Fruit fly (Drosophila melanogaster) whole organism, embryonic: ENCODE results near the gene CG15536.

Experiments
- Asciz ChIP-seq: fragments of 200-800 bp; sonication (Bioruptor generic); optimal IDR thresholded peaks from 2 replicates; lab custom pipeline; 2017; ENCODE audit warnings: missing biosample characterization, mild to moderate bottlenecking, missing genetic modification characterization, missing genetic modification reagents
- BtbVII ChIP-seq: fragments of 200-800 bp; sonication (Bioruptor generic); optimal IDR thresholded peaks from 3 replicates; lab custom pipeline; 2017; ENCODE audit warnings: missing biosample characterization, mild to moderate bottlenecking, missing genetic modification characterization
- CG10209 ChIP-seq: fragments of 200-800 bp; sonication (Bioruptor generic); optimal IDR thresholded peaks from 3 replicates; lab custom pipeline; 2017; ENCODE audit warnings: missing biosample characterization, mild to moderate bottlenecking, missing genetic modification characterization, missing genetic modification reagents
- CG12659 ChIP-seq: fragments of 200-800 bp; sonication (Bioruptor generic); optimal IDR thresholded peaks from 3 replicates; lab custom pipeline; 2017; ENCODE audit warnings: mild to moderate bottlenecking, missing biosample characterization, missing genetic modification reagents, missing genetic modification characterization
- CG14860 ChIP-seq: fragments of 200-800 bp; sonication (Bioruptor generic); IDR thresholded peaks from 3 replicates; pipeline ENCODE4 v1.3.6; 2022; ENCODE audit warnings: missing biosample characterization, missing genetic modification characterization; ENCODE audit not compliant: partially characterized antibody
- CG15269 ChIP-seq: fragments of 200-800 bp; sonication (Bioruptor generic); optimal IDR thresholded peaks from 2 replicates; lab custom pipeline; 2018; ENCODE audit warnings: missing biosample characterization, mild to moderate bottlenecking, missing genetic modification characterization, moderate library complexity
- CG15514 ChIP-seq: fragments of 200-800 bp; sonication (Bioruptor generic); optimal IDR thresholded peaks from 3 replicates; lab custom pipeline; 2017; ENCODE audit warnings: missing biosample characterization, missing genetic modification characterization, mild to moderate bottlenecking, moderate library complexity, missing genetic modification reagents
- CG16779 ChIP-seq: fragments of 200-800 bp; sonication (Bioruptor generic); IDR thresholded peaks from 2 replicates; pipeline ENCODE4 v1.3.6; 2022; ENCODE audit warnings: missing biosample characterization, missing genetic modification characterization
- CG17186 ChIP-seq: fragments of 200-800 bp; sonication (Bioruptor generic); optimal IDR thresholded peaks from 3 replicates; lab custom pipeline; 2017; ENCODE audit warnings: missing biosample characterization, missing genetic modification reagents, missing genetic modification characterization
- CG2875 ChIP-seq: fragments of 200-800 bp; sonication (Bioruptor generic); optimal IDR thresholded peaks from 2 replicates; lab custom pipeline; 2017; ENCODE audit warnings: missing biosample characterization, mild to moderate bottlenecking, missing genetic modification characterization, missing genetic modification reagents
- CG30431 ChIP-seq: fragments of 200-800 bp; sonication (Bioruptor generic); optimal IDR thresholded peaks from 2 replicates; lab custom pipeline; 2017; ENCODE audit warnings: missing biosample characterization, missing genetic modification characterization
- CG3065 ChIP-seq: fragments of 200-800 bp; sonication (Bioruptor generic); optimal IDR thresholded peaks from 2 replicates; lab custom pipeline; 2016; ENCODE audit warnings: missing biosample characterization, missing genetic modification characterization
- CG31441 ChIP-seq: fragments of 200-800 bp; sonication (Bioruptor generic); IDR thresholded peaks from 2 replicates; pipeline ENCODE4 v1.3.6; 2022; ENCODE audit warnings: missing biosample characterization, missing genetic modification characterization
- CG33557 ChIP-seq: fragments of 200-800 bp; sonication (Bioruptor generic); optimal IDR thresholded peaks from 2 replicates; lab custom pipeline; 2019; ENCODE audit warnings: missing biosample characterization, mild to moderate bottlenecking, missing genetic modification characterization, moderate library complexity
- CG34376 ChIP-seq: fragments of 200-800 bp; sonication (Bioruptor generic); optimal IDR thresholded peaks from 2 replicates; lab custom pipeline; 2018; ENCODE audit warnings: missing biosample characterization, mild to moderate bottlenecking, missing genetic modification characterization
- CG5953 ChIP-seq: fragments of 200-800 bp; sonication (Bioruptor generic); IDR thresholded peaks from 2 replicates; pipeline ENCODE4 v1.3.6; 2022; ENCODE audit warnings: missing biosample characterization, missing genetic modification characterization
- CG7556 ChIP-seq: fragments of 200-800 bp; sonication (Bioruptor generic); optimal IDR thresholded peaks from 2 replicates; lab custom pipeline; 2017; ENCODE audit warnings: missing biosample characterization, mild to moderate bottlenecking, missing genetic modification characterization
- CG7928 ChIP-seq: fragments of 200-800 bp; sonication (Bioruptor generic); optimal IDR thresholded peaks from 2 replicates; lab custom pipeline; 2017; ENCODE audit warnings: missing biosample characterization, mild to moderate bottlenecking, missing genetic modification characterization
- CHES-1-like ChIP-seq: fragments of 200-800 bp; sonication (Bioruptor generic); optimal IDR thresholded peaks from 2 replicates; lab custom pipeline; 2016; ENCODE audit warnings: missing biosample characterization, missing genetic modification characterization
- CkIIα-i1 ChIP-seq: fragments of 200-800 bp; sonication (Bioruptor generic); IDR thresholded peaks from 2 replicates; pipeline ENCODE4 v1.3.6; 2022; ENCODE audit warnings: missing biosample characterization, missing genetic modification characterization
- Dbx ChIP-seq: fragments of 200-800 bp; sonication (Bioruptor generic); IDR thresholded peaks from 3 replicates; pipeline ENCODE4 v1.3.6; 2022; ENCODE audit warnings: missing biosample characterization, missing genetic modification characterization
- Dip2 ChIP-seq: fragments of 200-800 bp; sonication (Bioruptor generic); IDR thresholded peaks from 2 replicates; pipeline ENCODE4 v1.3.6; 2022; ENCODE audit warnings: missing biosample characterization, missing genetic modification characterization
- Doc3 ChIP-seq: fragments of 200-800 bp; sonication (Bioruptor generic); IDR thresholded peaks from 3 replicates; pipeline ENCODE4 v1.3.6; 2022; ENCODE audit warnings: missing biosample characterization, missing genetic modification characterization; ENCODE audit not compliant: partially characterized antibody
- Dref ChIP-seq: fragments of 200-800 bp; sonication (Bioruptor generic); IDR thresholded peaks from 2 replicates; pipeline ENCODE4 v1.3.6; 2022; ENCODE audit warnings: missing biosample characterization, missing genetic modification characterization
- Ets65A ChIP-seq: fragments of 200-800 bp; sonication (Bioruptor generic); peaks from one replicate; lab custom pipeline; 2016; ENCODE audit warnings: missing biosample characterization, missing genetic modification characterization
- HLH4C ChIP-seq: fragments of 200-800 bp; sonication (Bioruptor generic); IDR thresholded peaks from 3 replicates; pipeline ENCODE4 v1.3.6; 2022; ENCODE audit warnings: missing biosample characterization, missing genetic modification characterization; ENCODE audit not compliant: partially characterized antibody
- HLH54F ChIP-seq: fragments of 200-800 bp; sonication (Bioruptor generic); optimal IDR thresholded peaks from 3 replicates; lab custom pipeline; 2016; ENCODE audit warnings: missing biosample characterization, missing genetic modification characterization
- MTF-1 ChIP-seq: fragments of 200-800 bp; sonication (Bioruptor generic); optimal IDR thresholded peaks from 2 replicates; lab custom pipeline; 2018; ENCODE audit warnings: missing biosample characterization, mild to moderate bottlenecking, missing genetic modification characterization, borderline replicate concordance
- Meics ChIP-seq: fragments of 200-800 bp; sonication (Bioruptor generic); optimal IDR thresholded peaks from 2 replicates; lab custom pipeline; 2017; ENCODE audit warnings: missing biosample characterization, mild to moderate bottlenecking, missing genetic modification characterization
- Neu2 ChIP-seq: fragments of 200-800 bp; sonication (Bioruptor generic); optimal IDR thresholded peaks from 3 replicates; lab custom pipeline; 2016; ENCODE audit warnings: missing biosample characterization, missing genetic modification characterization, borderline replicate concordance
- Pdp1 ChIP-seq, 2 experiments: fragments of 200-800 bp; sonication (Bioruptor generic); optimal IDR thresholded peaks; 3 replicates each; lab custom pipeline; 2016; ENCODE audit warnings: missing biosample characterization in 2 of 2, missing genetic modification characterization in 2 of 2, mild to moderate bottlenecking in 1 of 2, moderate library complexity in 1 of 2
- ab ChIP-seq: fragments of 200-800 bp; sonication (Bioruptor generic); optimal IDR thresholded peaks from 2 replicates; lab custom pipeline; 2016; ENCODE audit warnings: missing biosample characterization, missing genetic modification characterization
- bcd ChIP-seq: fragments of 200-800 bp; sonication (Bioruptor generic); optimal IDR thresholded peaks from 2 replicates; lab custom pipeline; 2017; ENCODE audit warnings: missing biosample characterization, mild to moderate bottlenecking, missing genetic modification characterization
- br ChIP-seq: fragments of >200 bp; optimal IDR thresholded peaks from 2 replicates; lab custom pipeline; 2017
- cad ChIP-seq: fragments of >200 bp; optimal IDR thresholded peaks from 2 replicates; lab custom pipeline; 2017; ENCODE audit warnings: missing biosample characterization, missing genetic modification characterization
- crol ChIP-seq: fragments of 200-800 bp; sonication (Bioruptor generic); IDR thresholded peaks from 2 replicates; pipeline ENCODE4 v1.3.6; 2022; ENCODE audit warnings: missing biosample characterization, missing genetic modification characterization
- crp ChIP-seq, 2 experiments: fragments of 200-800 bp; sonication (Bioruptor generic); optimal IDR thresholded peaks; 2 replicates in 1 of 2; 3 replicates in 1 of 2; lab custom pipeline; 2017; ENCODE audit warnings: missing biosample characterization in 2 of 2, missing genetic modification characterization in 2 of 2, mild to moderate bottlenecking in 1 of 2, moderate library complexity in 1 of 2
- eve ChIP-seq, 2 experiments: fragments of >200 bp; optimal IDR thresholded peaks; 2 replicates each; lab custom pipeline; 2017; ENCODE audit warnings: missing biosample characterization in 2 of 2, missing genetic modification characterization in 2 of 2
- fd96Cb ChIP-seq: fragments of 200-800 bp; sonication (Bioruptor generic); optimal IDR thresholded peaks from 2 replicates; lab custom pipeline; 2018; ENCODE audit warnings: missing biosample characterization, mild to moderate bottlenecking, missing genetic modification characterization, moderate library complexity
- grn ChIP-seq: fragments of 200-800 bp; sonication (Bioruptor generic); optimal IDR thresholded peaks from 3 replicates; lab custom pipeline; 2017; ENCODE audit warnings: missing biosample characterization, missing genetic modification characterization
- gsb-n ChIP-seq: fragments of 200-800 bp; sonication (Bioruptor generic); optimal IDR thresholded peaks from 3 replicates; lab custom pipeline; 2018; ENCODE audit warnings: missing biosample characterization, mild to moderate bottlenecking, missing genetic modification characterization
- jumu ChIP-seq: fragments of 200-800 bp; sonication (Bioruptor generic); optimal IDR thresholded peaks from 3 replicates; lab custom pipeline; 2016; ENCODE audit warnings: missing biosample characterization, missing genetic modification characterization
- lilli ChIP-seq: fragments of 200-800 bp; sonication (Bioruptor generic); optimal IDR thresholded peaks from 3 replicates; lab custom pipeline; 2016; ENCODE audit warnings: missing biosample characterization, missing genetic modification characterization
- maf-S ChIP-seq: fragments of 200-800 bp; sonication (Bioruptor generic); optimal IDR thresholded peaks from 2 replicates; lab custom pipeline; 2016; ENCODE audit warnings: missing biosample characterization, missing genetic modification characterization
- mirr ChIP-seq: fragments of 200-800 bp; sonication (Bioruptor generic); optimal IDR thresholded peaks from 3 replicates; lab custom pipeline; 2018; ENCODE audit warnings: missing biosample characterization, mild to moderate bottlenecking, missing genetic modification characterization
- nerfin-1 ChIP-seq: fragments of 200-800 bp; sonication (Bioruptor generic); optimal IDR thresholded peaks from 3 replicates; lab custom pipeline; 2019; ENCODE audit warnings: missing biosample characterization, mild to moderate bottlenecking, missing genetic modification characterization, moderate library complexity
- phol ChIP-seq: fragments of 200-800 bp; sonication (Bioruptor generic); optimal IDR thresholded peaks from 3 replicates; lab custom pipeline; 2018; ENCODE audit warnings: missing biosample characterization, mild to moderate bottlenecking, missing genetic modification characterization, moderate library complexity
- sd ChIP-seq: fragments of 200-800 bp; sonication (Bioruptor generic); optimal IDR thresholded peaks from 3 replicates; lab custom pipeline; 2018; ENCODE audit warnings: missing biosample characterization, mild to moderate bottlenecking, missing genetic modification characterization, moderate library complexity
- sug ChIP-seq: fragments of 200-800 bp; optimal IDR thresholded peaks from 2 replicates; lab custom pipeline; 2019; ENCODE audit warnings: missing biosample characterization, mild to moderate bottlenecking, missing genetic modification characterization, moderate library complexity
- toy ChIP-seq: fragments of 200-800 bp; sonication (Bioruptor generic); IDR thresholded peaks from 2 replicates; pipeline ENCODE4 v1.3.6; 2022; ENCODE audit warnings: missing biosample characterization, missing genetic modification characterization

Gene CG15536

dm6 chr3R:30391950-30392349 is 33.0 kb downstream of the CG15536 start (continued):
- TF ChIP-seq ab (GFP tag; lab: Kevin White, UChicago) (no peak), eve (GFP tag; optimal IDR thresholded peaks at IDR 0.05; lab: Kevin White, UChicago) (peak in 1 of 2 experiments; percentile 45)
- TF ChIP-seq, all 482 proteins: peak for 37

dm6 chr3R:30391098-30391497 is 33.9 kb downstream of the CG15536 start:
- TF ChIP-seq CG7928 (no peak), MTF-1 (GFP tag; lab: Kevin White, UChicago) (peak; percentile 71), Pdp1 (GFP tag; optimal IDR thresholded peaks at IDR 0.05; lab: Kevin White, UChicago) (peak in 1 of 2 experiments; percentile 31), HLH54F (GFP tag; lab: Kevin White, UChicago) (no peak), CG15514 (peak; percentile 35), CG2875 (GFP tag; lab: Kevin White, UChicago) (no peak), BtbVII (GFP tag; lab: Kevin White, UChicago) (no peak), CG15269 (no peak), crol (GFP tag; lab: Robert Waterston, UW) (no peak), Dref (0 out of 2 replicates have a peak, but pooled peaks have one; percentile 8), br (lab: Kevin White, UChicago) (no peak), phol (tag; lab: Kevin White, UChicago) (peak; percentile 24), gsb-n (no peak), grn (GFP tag; lab: Kevin White, UChicago) (peak; percentile 52), toy (GFP tag; lab: Robert Waterston, UW) (no peak), CG31441 (GFP tag; lab: Robert Waterston, UW) (no peak), Meics (no peak), jumu (no peak), CG17186 (GFP tag; lab: Kevin White, UChicago) (no peak), CG30431 (GFP tag; lab: Kevin White, UChicago) (no peak), sug (tag; lab: Kevin White, UChicago) (no peak), CHES-1-like (no peak), Doc3 (no peak), bcd (GFP tag; lab: Kevin White, UChicago) (no peak), CG33557 (GFP tag; lab: Kevin White, UChicago) (no peak), CG7556 (GFP tag; lab: Kevin White, UChicago) (no peak), CG5953 (GFP tag; lab: Robert Waterston, UW) (no peak)

dm6 chr3R:30390304-30390703 is 34.7 kb downstream of the CG15536 start:
- TF ChIP-seq sd (tag; lab: Kevin White, UChicago) (no peak), fd96Cb (tag; lab: Kevin White, UChicago) (no peak), CkIIα-i1 (GFP tag; lab: Robert Waterston, UW) (no peak), sug (tag; lab: Kevin White, UChicago) (peak; percentile 28), mirr (GFP tag; lab: Kevin White, UChicago) (peak; percentile 91), crp (GFP tag; optimal IDR thresholded peaks at IDR 0.05; lab: Kevin White, UChicago) (no peak), CG10209 (no peak), Ets65A (GFP tag; lab: Kevin White, UChicago) (no peak), Asciz (GFP tag; lab: Kevin White, UChicago) (no peak), Dip2 (GFP tag; lab: Robert Waterston, UW) (no peak), CG16779 (GFP tag; lab: Robert Waterston, UW) (no peak), cad (GFP tag; lab: Kevin White, UChicago) (no peak), CG12659 (GFP tag; lab: Kevin White, UChicago) (no peak), CG14860 (GFP tag; lab: Robert Waterston, UW) (no peak), HLH4C (no peak), CG34376 (GFP tag; lab: Kevin White, UChicago) (peak; percentile 46), Dbx (GFP tag; lab: Robert Waterston, UW) (no peak), Neu2 (GFP tag; lab: Kevin White, UChicago) (no peak), maf-S (GFP tag; lab: Kevin White, UChicago) (no peak), nerfin-1 (tag; lab: Kevin White, UChicago) (no peak), lilli (GFP tag; lab: Kevin White, UChicago) (no peak), CG3065 (no peak), CG31441 (GFP tag; lab: Robert Waterston, UW) (no peak)
